Fruit fly (Drosophila melanogaster) whole organism, prepupa: ENCODE results near the gene run.

Experiments used
- Blimp-1 ChIP-seq: fragments of 200-800 bp; sonication (Bioruptor generic); optimal IDR thresholded peaks from 3 replicates; lab custom pipeline; 2017; ENCODE audit warnings: missing biosample characterization, missing genetic modification characterization, mild to moderate bottlenecking, moderate library complexity, missing genetic modification reagents
- CG10631 ChIP-seq: fragments of 200-800 bp; sonication (Bioruptor generic); optimal IDR thresholded peaks from 2 replicates; lab custom pipeline; 2016; ENCODE audit warnings: missing biosample characterization, missing genetic modification characterization
- CG10669 ChIP-seq: fragments of 200-800 bp; sonication (Bioruptor generic); optimal IDR thresholded peaks from 3 replicates; lab custom pipeline; 2018; ENCODE audit warnings: missing biosample characterization, mild to moderate bottlenecking, missing genetic modification characterization, moderate library complexity
- CG11294 ChIP-seq: fragments of 200-800 bp; sonication (Bioruptor generic); IDR thresholded peaks from 2 replicates; pipeline ENCODE4 v1.3.6; 2022; ENCODE audit warnings: missing biosample characterization, missing genetic modification characterization
- CG11902 ChIP-seq: fragments of 200-800 bp; sonication (Bioruptor generic); optimal IDR thresholded peaks from 3 replicates; lab custom pipeline; 2016; ENCODE audit warnings: missing biosample characterization, missing genetic modification characterization
- CG3032 ChIP-seq: fragments of 200-800 bp; optimal IDR thresholded peaks from 2 replicates; lab custom pipeline; 2019; ENCODE audit warnings: missing biosample characterization, mild to moderate bottlenecking, missing genetic modification characterization, moderate library complexity
- CG31627 ChIP-seq: fragments of 200-800 bp; sonication (Bioruptor generic); optimal IDR thresholded peaks from 3 replicates; lab custom pipeline; 2016; ENCODE audit warnings: missing biosample characterization, missing genetic modification characterization
- CG32006 ChIP-seq: fragments of 200-800 bp; sonication (Bioruptor generic); optimal IDR thresholded peaks from 3 replicates; lab custom pipeline; 2017; ENCODE audit warnings: missing biosample characterization, mild to moderate bottlenecking, missing genetic modification characterization
- CG4318 ChIP-seq: fragments of 200-800 bp; sonication (Bioruptor generic); optimal IDR thresholded peaks from 3 replicates; lab custom pipeline; 2017; ENCODE audit warnings: missing biosample characterization, mild to moderate bottlenecking, missing genetic modification characterization
- CG6163 ChIP-seq: fragments of 200-800 bp; sonication (Bioruptor generic); IDR thresholded peaks from 3 replicates; pipeline ENCODE4 v1.3.6; 2022; ENCODE audit warnings: missing biosample characterization, missing genetic modification characterization
- CG6276 ChIP-seq: fragments of 200-800 bp; sonication (Bioruptor generic); optimal IDR thresholded peaks from 2 replicates; lab custom pipeline; 2017; ENCODE audit warnings: missing biosample characterization, mild to moderate bottlenecking, missing genetic modification characterization
- CG6808 ChIP-seq: fragments of 200-800 bp; sonication (Bioruptor generic); optimal IDR thresholded peaks from 3 replicates; lab custom pipeline; 2017; ENCODE audit warnings: missing biosample characterization, missing genetic modification characterization, mild to moderate bottlenecking, moderate library complexity, missing genetic modification reagents
- CG7368 ChIP-seq: fragments of 200-800 bp; sonication (Bioruptor generic); optimal IDR thresholded peaks from 3 replicates; lab custom pipeline; 2016; ENCODE audit warnings: missing biosample characterization, missing genetic modification characterization
- CG9139 ChIP-seq: fragments of 200-800 bp; sonication (Bioruptor generic); optimal IDR thresholded peaks from 3 replicates; lab custom pipeline; 2017; ENCODE audit warnings: missing biosample characterization, mild to moderate bottlenecking, missing genetic modification characterization
- Eip75B ChIP-seq: fragments of 200-800 bp; sonication (Bioruptor generic); optimal IDR thresholded peaks from 3 replicates; lab custom pipeline; 2016; ENCODE audit warnings: missing biosample characterization, missing genetic modification characterization
- Eip93F ChIP-seq: fragments of 200-800 bp; sonication (Bioruptor generic); optimal IDR thresholded peaks from 2 replicates; lab custom pipeline; 2016; ENCODE audit warnings: missing biosample characterization, mild to moderate bottlenecking, missing genetic modification characterization
- Gug ChIP-seq: fragments of 200-800 bp; sonication (Bioruptor generic); IDR thresholded peaks from 2 replicates; pipeline ENCODE4 v1.3.6; 2022; ENCODE audit warnings: missing biosample characterization, missing genetic modification characterization
- Hr4 ChIP-seq: fragments of 200-800 bp; sonication (Bioruptor generic); optimal IDR thresholded peaks from 3 replicates; lab custom pipeline; 2016; ENCODE audit warnings: missing biosample characterization, missing genetic modification characterization
- Lpt ChIP-seq: fragments of 200-800 bp; sonication (Bioruptor generic); optimal IDR thresholded peaks from 3 replicates; lab custom pipeline; 2016; ENCODE audit warnings: missing biosample characterization, missing genetic modification characterization
- Met ChIP-seq: fragments of 200-800 bp; sonication (Bioruptor generic); optimal IDR thresholded peaks from 3 replicates; lab custom pipeline; 2016; ENCODE audit warnings: missing biosample characterization, missing genetic modification characterization
- Sox102F ChIP-seq: fragments of 200-800 bp; sonication (Bioruptor generic); optimal IDR thresholded peaks from 2 replicates; lab custom pipeline; 2016; ENCODE audit warnings: missing biosample characterization, mild to moderate bottlenecking, missing genetic modification characterization
- achi ChIP-seq: fragments of 200-800 bp; sonication (Bioruptor generic); optimal IDR thresholded peaks from 3 replicates; lab custom pipeline; 2016; ENCODE audit warnings: missing biosample characterization, missing genetic modification characterization
- dac ChIP-seq: fragments of 200-800 bp; sonication (Bioruptor generic); optimal IDR thresholded peaks from 2 replicates; lab custom pipeline; 2017; ENCODE audit warnings: missing biosample characterization, mild to moderate bottlenecking, missing genetic modification characterization
- eg ChIP-seq: fragments of 200-800 bp; sonication (Bioruptor generic); IDR thresholded peaks from 3 replicates; pipeline ENCODE4 v1.3.6; 2022; ENCODE audit warnings: missing biosample characterization, missing genetic modification characterization
- esn ChIP-seq: fragments of 200-800 bp; sonication (Bioruptor generic); optimal IDR thresholded peaks from 2 replicates; lab custom pipeline; 2016; ENCODE audit warnings: missing biosample characterization, mild to moderate bottlenecking, missing genetic modification characterization, moderate library complexity
- fd59A ChIP-seq: fragments of 200-800 bp; sonication (Bioruptor generic); optimal IDR thresholded peaks from 2 replicates; lab custom pipeline; 2017; ENCODE audit warnings: missing biosample characterization, mild to moderate bottlenecking, missing genetic modification characterization, missing genetic modification reagents
- fd85E ChIP-seq: fragments of 200-800 bp; sonication (Bioruptor generic); optimal IDR thresholded peaks from 3 replicates; lab custom pipeline; 2016; ENCODE audit warnings: missing biosample characterization, missing genetic modification characterization
- fkh ChIP-seq: fragments of 200-800 bp; sonication (Bioruptor generic); optimal IDR thresholded peaks from 3 replicates; lab custom pipeline; 2017; ENCODE audit warnings: missing biosample characterization, mild to moderate bottlenecking, missing genetic modification characterization, moderate library complexity
- net ChIP-seq: fragments of 200-800 bp; sonication (Bioruptor generic); optimal IDR thresholded peaks from 3 replicates; lab custom pipeline; 2016; ENCODE audit warnings: missing biosample characterization, missing genetic modification characterization
- salr ChIP-seq, 2 experiments: fragments of 200-800 bp; sonication (Bioruptor generic); optimal IDR thresholded peaks; 3 replicates each; lab custom pipeline; 2016 to 2018; ENCODE audit warnings: missing biosample characterization in 2 of 2, missing genetic modification characterization in 2 of 2, mild to moderate bottlenecking in 1 of 2
- spab ChIP-seq: fragments of 200-800 bp; sonication (Bioruptor generic); optimal IDR thresholded peaks from 2 replicates; lab custom pipeline; 2017; ENCODE audit warnings: missing biosample characterization, mild to moderate bottlenecking, missing genetic modification characterization, missing genetic modification reagents
- ss ChIP-seq, 2 experiments: fragments of 200-800 bp; sonication (Bioruptor generic); optimal IDR thresholded peaks; 2 replicates in 1 of 2; 3 replicates in 1 of 2; lab custom pipeline; 2017 to 2018; ENCODE audit warnings: mild to moderate bottlenecking in 2 of 2, missing biosample characterization in 2 of 2, missing genetic modification characterization in 2 of 2, moderate library complexity in 1 of 2
- svp ChIP-seq: fragments of 200-800 bp; sonication (Bioruptor generic); peaks from one replicate; lab custom pipeline; 2016; ENCODE audit warnings: missing biosample characterization, missing genetic modification characterization
- topi ChIP-seq: fragments of 200-800 bp; sonication (Bioruptor generic); optimal IDR thresholded peaks from 3 replicates; lab custom pipeline; 2016; ENCODE audit warnings: missing biosample characterization, missing genetic modification characterization

run gene

DNA sequence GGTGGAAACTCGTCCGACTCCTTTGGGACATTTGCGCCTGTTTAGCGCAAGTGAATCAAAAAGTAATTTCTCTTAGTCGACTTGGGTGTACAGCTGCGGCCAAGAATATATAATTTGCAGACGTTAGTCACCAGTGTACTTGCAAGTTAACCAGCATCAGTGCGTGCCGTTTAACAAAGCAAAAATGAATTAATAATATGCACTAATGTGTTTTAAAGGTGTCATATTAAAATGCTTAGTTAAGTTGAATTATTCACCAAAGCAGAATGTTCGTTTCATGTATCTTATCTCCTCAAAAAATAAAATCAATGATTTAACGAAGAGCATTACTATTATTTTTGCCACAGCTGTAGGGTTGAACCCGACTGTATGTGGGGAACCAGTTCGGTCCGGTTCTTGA lies 32.7 kb downstream of the run start (continued):
- TF ChIP-seq CG11294 (GFP tag; lab: Robert Waterston, UW) (no peak), fd85E (no peak), achi (GFP tag; lab: Kevin White, UChicago) (no peak), CG10631 (GFP tag; lab: Kevin White, UChicago) (no peak), salr (GFP tag; optimal IDR thresholded peaks at IDR 0.05; lab: Kevin White, UChicago) (no peak), CG9139 (GFP tag; lab: Kevin White, UChicago) (no peak)
- TF ChIP-seq, all 60 proteins: peak for 7

dm6 chrX:20724475-20724874 lies 34.0 kb downstream of the run start:
- TF ChIP-seq fd59A (GFP tag; lab: Kevin White, UChicago), result no peak
- TF ChIP-seq svp (GFP tag; lab: Kevin White, UChicago), result no peak
- TF ChIP-seq CG4318 (GFP tag; lab: Kevin White, UChicago), result no peak
- TF ChIP-seq fkh (GFP tag; lab: Kevin White, UChicago), result no peak
- TF ChIP-seq net, result no peak
- no peak for TF ChIP-seq Hr4 (GFP tag; lab: Kevin White, UChicago)
- no peak for TF ChIP-seq CG6808 (GFP tag; lab: Kevin White, UChicago)
- TF ChIP-seq CG6276 (GFP tag; lab: Kevin White, UChicago), result no peak
- TF ChIP-seq Lpt (GFP tag; lab: Kevin White, UChicago), result no peak
- no peak for TF ChIP-seq CG3032 (tag; lab: Kevin White, UChicago)
- no peak for TF ChIP-seq Blimp-1 (GFP tag; lab: Kevin White, UChicago)
- TF ChIP-seq Sox102F (GFP tag; lab: Kevin White, UChicago), result no peak
- TF ChIP-seq CG11294 (GFP tag; lab: Robert Waterston, UW), result no peak
- no peak for TF ChIP-seq Met (GFP tag; lab: Kevin White, UChicago)
- TF ChIP-seq spab (GFP tag; lab: Kevin White, UChicago), result no peak
- no peak for TF ChIP-seq CG31627 (GFP tag; lab: Kevin White, UChicago)
- no peak for TF ChIP-seq CG10631 (GFP tag; lab: Kevin White, UChicago)

DNA sequence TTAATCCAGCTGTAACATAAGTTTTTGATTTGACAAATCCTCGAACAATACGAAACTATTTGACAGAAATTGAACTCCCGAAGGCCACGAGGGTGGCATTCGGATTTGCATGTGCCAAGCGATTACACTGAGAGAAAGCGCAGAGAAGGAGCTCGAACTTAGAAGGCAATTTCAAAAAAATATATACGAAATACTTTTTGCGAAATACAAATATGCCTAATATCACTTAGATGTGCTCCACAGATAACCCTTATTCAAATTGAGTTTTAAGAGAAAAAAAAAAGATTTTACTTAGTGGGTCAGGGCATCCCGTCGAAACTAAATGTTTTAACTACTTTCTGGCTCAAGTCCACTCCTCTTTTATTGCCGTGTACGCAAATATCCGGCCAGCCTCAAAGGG lies 38.1 kb downstream of the run start:
- TF ChIP-seq CG10631 (GFP tag; lab: Kevin White, UChicago) (no peak), ss (GFP tag; optimal IDR thresholded peaks at IDR 0.05; lab: Kevin White, UChicago) (no peak), Eip93F (GFP tag; lab: Kevin White, UChicago) (no peak), eg (GFP tag; lab: Robert Waterston, UW) (no peak), CG32006 (GFP tag; lab: Kevin White, UChicago) (no peak), Eip75B (GFP tag; lab: Kevin White, UChicago) (no peak), svp (GFP tag; lab: Kevin White, UChicago) (peak; percentile 70)

- no peak for TF ChIP-seq Hr4 (GFP tag; lab: Kevin White, UChicago)
- no peak for TF ChIP-seq esn (GFP tag; lab: Kevin White, UChicago)
- no peak for TF ChIP-seq CG11902 (GFP tag; lab: Kevin White, UChicago)
- TF ChIP-seq CG10669 (GFP tag; lab: Kevin White, UChicago), result no peak
- TF ChIP-seq CG6163 (GFP tag; lab: Robert Waterston, UW), result no peak
- TF ChIP-seq CG7368 (GFP tag; lab: Kevin White, UChicago), result no peak
- no peak for TF ChIP-seq Gug (GFP tag; lab: Robert Waterston, UW)
- no peak for TF ChIP-seq topi (GFP tag; lab: Kevin White, UChicago)
- TF ChIP-seq dac (GFP tag; lab: Kevin White, UChicago), result no peak
These were observed 41.0 kb downstream of the run start for dm6 chrX:20731492-20731891.
